Fruit fly (Drosophila melanogaster): ENCODE data around the gene Tpc1.

Gene Tpc1

DNA sequence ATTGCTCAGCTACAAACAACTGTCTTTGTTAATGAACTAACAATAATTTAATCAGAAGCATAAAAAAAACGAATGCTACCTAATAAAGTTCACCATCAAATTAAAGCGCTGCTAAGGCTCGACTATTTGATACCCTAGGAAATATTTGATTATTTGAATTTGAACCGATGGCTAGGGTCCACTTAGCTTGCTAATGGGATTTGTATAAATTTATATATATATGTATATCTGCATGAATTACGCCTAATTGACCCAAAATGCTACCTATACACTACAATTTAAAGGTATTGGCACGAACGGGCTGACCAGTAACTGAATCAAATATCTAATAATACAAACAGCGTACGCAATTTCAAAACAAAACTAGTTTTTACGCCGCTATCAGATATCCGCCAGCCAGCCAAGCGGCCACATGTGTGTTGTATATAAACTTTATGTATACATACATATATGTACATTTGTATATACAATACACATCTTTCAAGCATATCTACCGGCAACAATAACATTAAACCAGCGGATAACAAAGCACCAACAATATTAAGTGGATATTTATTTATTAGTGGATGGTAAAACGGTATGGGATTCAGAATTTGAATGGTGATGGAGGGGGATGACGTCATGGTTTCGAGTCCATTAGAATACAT is 2.2 kb upstream of the Tpc1 start (continued):
- TF ChIP-seq Lpt (GFP tag; optimal IDR thresholded peaks at IDR 0.05): no peak
- TF ChIP-seq Sry-β (GFP tag; optimal IDR thresholded peaks at IDR 0.05): no peak
- peak; percentile 65; the same call in 1 of the 3 replicates for TF ChIP-seq gce (GFP tag; IDR thresholded peaks at IDR 0.05)
- TF ChIP-seq NFAT (GFP tag; IDR thresholded peaks at IDR 0.05): peak; percentile 87
- peak; percentile 31 to 48 for TF ChIP-seq Pdp1 (GFP tag; optimal IDR thresholded peaks at IDR 0.05)
- TF ChIP-seq inv (GFP tag; IDR thresholded peaks at IDR 0.05; ENCODE audit: partially characterized antibody): no peak
- TF ChIP-seq peb (GFP tag; IDR thresholded peaks at IDR 0.05): peak; percentile 61
- TF ChIP-seq CG4730 (GFP tag; IDR thresholded peaks at IDR 0.05): peak; percentile 72
- no peak for TF ChIP-seq yki (optimal IDR thresholded peaks at IDR 0.05)
- TF ChIP-seq bcd (GFP tag; optimal IDR thresholded peaks at IDR 0.05): peak; percentile 80
- TF ChIP-seq Doc2 (GFP tag; IDR thresholded peaks at IDR 0.05): peak; percentile 46
- no peak for TF ChIP-seq crp (GFP tag; optimal IDR thresholded peaks at IDR 0.05)
- TF ChIP-seq CG17568 (GFP tag; optimal IDR thresholded peaks at IDR 0.05): peak; percentile 16
- TF ChIP-seq CG2129 (GFP tag; IDR thresholded peaks at IDR 0.05; ENCODE audit: partially characterized antibody): no peak
- peak; percentile 78 for TF ChIP-seq CG31441 (GFP tag; IDR thresholded peaks at IDR 0.05)
- no peak for TF ChIP-seq CG9797 (GFP tag; optimal IDR thresholded peaks at IDR 0.05)
- TF ChIP-seq schlank (tag; optimal IDR thresholded peaks at IDR 0.05): peak; percentile 45
- TF ChIP-seq CG15696 (tag; optimal IDR thresholded peaks at IDR 0.05): peak; percentile 39
- no peak for TF ChIP-seq sc (optimal IDR thresholded peaks at IDR 0.05)
- TF ChIP-seq sc (GFP tag; optimal IDR thresholded peaks at IDR 0.05): no peak
- no peak for TF ChIP-seq eyg (GFP tag; optimal IDR thresholded peaks at IDR 0.05)
- TF ChIP-seq Optix (GFP tag; IDR thresholded peaks at IDR 0.05): peak; percentile 60; the same call in 1 of the 3 replicates
- no peak for TF ChIP-seq pfk (GFP tag; optimal IDR thresholded peaks at IDR 0.05)
- TF ChIP-seq CG1792 (GFP tag; optimal IDR thresholded peaks at IDR 0.05): no peak
- no peak for TF ChIP-seq ham (GFP tag; IDR thresholded peaks at IDR 0.05)
- no peak for TF ChIP-seq CG6791 (GFP tag; IDR thresholded peaks at IDR 0.05; ENCODE audit: partially characterized antibody)
- peak; percentile 87 for TF ChIP-seq tgo (GFP tag; IDR thresholded peaks at IDR 0.05)
- no peak for TF ChIP-seq dimm (GFP tag; IDR thresholded peaks at IDR 0.05)
- TF ChIP-seq gem (tag; optimal IDR thresholded peaks at IDR 0.05): peak; percentile 83
- peak; percentile 66 for TF ChIP-seq onecut (GFP tag; IDR thresholded peaks at IDR 0.05)
- TF ChIP-seq CG16779 (GFP tag; IDR thresholded peaks at IDR 0.05): peak; percentile 82
- TF ChIP-seq CG6683 (GFP tag; optimal IDR thresholded peaks at IDR 0.05): peak; percentile 44
- peak; percentile 84 for TF ChIP-seq CG11695 (GFP tag; IDR thresholded peaks at IDR 0.05)
- peak; percentile 52 for TF ChIP-seq CG10979 (tag; optimal IDR thresholded peaks at IDR 0.05)
- no peak for TF ChIP-seq pzg (GFP tag; optimal IDR thresholded peaks at IDR 0.05)
- TF ChIP-seq CG9215 (GFP tag; IDR thresholded peaks at IDR 0.05): peak; percentile 72
- no peak for TF ChIP-seq vfl (GFP tag; optimal IDR thresholded peaks at IDR 0.05)
- TF ChIP-seq CkIIα-i1 (GFP tag; IDR thresholded peaks at IDR 0.05): peak; percentile 45; the same call in 1 of the 2 replicates
- peak; percentile 78 for TF ChIP-seq Drgx (GFP tag; IDR thresholded peaks at IDR 0.05)
- no peak; the same call in 1 of the 2 replicates for TF ChIP-seq Adf1 (GFP tag; IDR thresholded peaks at IDR 0.05)
- TF ChIP-seq zen2 (GFP tag; IDR thresholded peaks at IDR 0.05; ENCODE audit: partially characterized antibody): no peak
- peak; percentile 82 for TF ChIP-seq abd-A (tag; optimal IDR thresholded peaks at IDR 0.05)
- no peak for TF ChIP-seq ERR (GFP tag; optimal IDR thresholded peaks at IDR 0.05)
- TF ChIP-seq CG7786 (GFP tag; optimal IDR thresholded peaks at IDR 0.05): no peak
- no peak for TF ChIP-seq maf-S (GFP tag; optimal IDR thresholded peaks at IDR 0.05)
- peak; percentile 65 for TF ChIP-seq ind (GFP tag; optimal IDR thresholded peaks at IDR 0.05)
- TF ChIP-seq lmd (GFP tag; IDR thresholded peaks at IDR 0.05): peak; percentile 83
- peak; percentile 84; the same call in 2 of the 3 replicates for TF ChIP-seq ci (GFP tag; IDR thresholded peaks at IDR 0.05)
- peak; percentile 25 for TF ChIP-seq gro (GFP tag; optimal IDR thresholded peaks at IDR 0.05)
- TF ChIP-seq CG14667 (GFP tag; IDR thresholded peaks at IDR 0.05): peak; percentile 65
- peak; percentile 62; the same call in 1 of the 2 replicates for TF ChIP-seq dati (GFP tag; IDR thresholded peaks at IDR 0.05)
